Worm (Caenorhabditis elegans) whole organism, young adult: Measurements from ENCODE around the gene glt-6.

ENCODE experiments used
- F23B12.7 ChIP-seq: sonication (generic microtip); optimal IDR thresholded peaks from 2 replicates; lab custom pipeline; 2017; ENCODE audit warnings: missing genetic modification characterization, mild to moderate bottlenecking, missing compliant biosample characterization, antibody characterized with exemption, moderate library complexity; ENCODE audit not compliant: insufficient read depth
- bed-1 ChIP-seq: fragments of 200-800 bp; sonication (Bioruptor generic); IDR thresholded peaks from 2 replicates; pipeline ENCODE4 v1.3.6; 2022; ENCODE audit warnings: missing genetic modification reagents, missing genetic modification characterization, missing compliant biosample characterization
- nfya-1 ChIP-seq: sonication (generic microtip); optimal IDR thresholded peaks from 2 replicates; lab custom pipeline; 2017; ENCODE audit warnings: antibody characterized with exemption, missing compliant biosample characterization, missing genetic modification characterization, borderline replicate concordance; ENCODE audit not compliant: insufficient read depth

- TF ChIP-seq nfya-1 (tag; lab: Kevin White, UChicago) (no peak), F23B12.7 (tag; lab: Kevin White, UChicago) (no peak), bed-1 (GFP tag; lab: Robert Waterston, UW) (no peak)
Measured at ce11 chrIV:7521591-7521990, 18.2 kb downstream of the glt-6 start.
